Fruit fly (Drosophila melanogaster) whole organism, embryonic: ENCODE measurements around the gene Tailor.

Source experiments
- Abd-B ChIP-seq: fragments of 200-800 bp; sonication (Bioruptor generic); optimal IDR thresholded peaks from 2 replicates; lab custom pipeline; 2018; ENCODE audit warnings: missing biosample characterization, mild to moderate bottlenecking, missing genetic modification characterization, moderate library complexity
- Adf1 ChIP-seq: fragments of 200-800 bp; sonication (Bioruptor generic); IDR thresholded peaks from 2 replicates; pipeline ENCODE4 v1.3.6; 2022; ENCODE audit warnings: missing biosample characterization, missing genetic modification characterization
- Asciz ChIP-seq: fragments of 200-800 bp; sonication (Bioruptor generic); optimal IDR thresholded peaks from 2 replicates; lab custom pipeline; 2017; ENCODE audit warnings: missing biosample characterization, mild to moderate bottlenecking, missing genetic modification characterization, missing genetic modification reagents
- BEAF-32 ChIP-seq: fragments of 200-800 bp; sonication (Bioruptor generic); optimal IDR thresholded peaks from 3 replicates; lab custom pipeline; 2017; ENCODE audit warnings: missing biosample characterization, missing genetic modification characterization, mild to moderate bottlenecking, moderate library complexity, missing genetic modification reagents
- Bdp1 ChIP-seq: fragments of 200-800 bp; sonication (Bioruptor generic); optimal IDR thresholded peaks from 3 replicates; lab custom pipeline; 2016; ENCODE audit warnings: missing biosample characterization, missing genetic modification characterization
- C15 ChIP-seq: fragments of 200-800 bp; sonication (Bioruptor generic); IDR thresholded peaks from 3 replicates; pipeline ENCODE4 v1.3.6; 2022; ENCODE audit warnings: missing biosample characterization, missing genetic modification characterization
- CG10654 ChIP-seq: fragments of 200-800 bp; sonication (Bioruptor generic); optimal IDR thresholded peaks from 2 replicates; lab custom pipeline; 2016; ENCODE audit warnings: missing biosample characterization, missing genetic modification characterization
- CG10959 ChIP-seq: fragments of 200-800 bp; sonication (Bioruptor generic); IDR thresholded peaks from 2 replicates; pipeline ENCODE4 v1.3.6; 2022; ENCODE audit warnings: missing biosample characterization, missing genetic modification characterization
- CG11723 ChIP-seq: fragments of 200-800 bp; sonication (Bioruptor generic); optimal IDR thresholded peaks from 2 replicates; lab custom pipeline; 2017; ENCODE audit warnings: missing biosample characterization, mild to moderate bottlenecking, missing genetic modification characterization
- CG14860 ChIP-seq: fragments of 200-800 bp; sonication (Bioruptor generic); IDR thresholded peaks from 3 replicates; pipeline ENCODE4 v1.3.6; 2022; ENCODE audit warnings: missing biosample characterization, missing genetic modification characterization; ENCODE audit not compliant: partially characterized antibody
- CG1603 ChIP-seq: fragments of 200-800 bp; sonication (Bioruptor generic); optimal IDR thresholded peaks from 2 replicates; lab custom pipeline; 2019; ENCODE audit warnings: missing biosample characterization, mild to moderate bottlenecking, missing genetic modification characterization, moderate library complexity
- CG16863 ChIP-seq: fragments of 200-800 bp; sonication (Bioruptor generic); optimal IDR thresholded peaks from 3 replicates; lab custom pipeline; 2016; ENCODE audit warnings: missing biosample characterization, missing genetic modification characterization
- CG1832 ChIP-seq: fragments of 200-800 bp; sonication (Bioruptor generic); optimal IDR thresholded peaks from 2 replicates; lab custom pipeline; 2017; ENCODE audit warnings: missing biosample characterization, mild to moderate bottlenecking, missing genetic modification characterization, inconsistent platforms
- CG18764 ChIP-seq: fragments of 200-800 bp; sonication (Bioruptor generic); optimal IDR thresholded peaks from 3 replicates; lab custom pipeline; 2016; ENCODE audit warnings: missing biosample characterization, missing genetic modification characterization
- CG3163 ChIP-seq: fragments of 200-800 bp; sonication (Bioruptor generic); optimal IDR thresholded peaks from 3 replicates; lab custom pipeline; 2016; ENCODE audit warnings: missing biosample characterization, missing genetic modification characterization
- CG33557 ChIP-seq: fragments of 200-800 bp; sonication (Bioruptor generic); optimal IDR thresholded peaks from 2 replicates; lab custom pipeline; 2019; ENCODE audit warnings: missing biosample characterization, mild to moderate bottlenecking, missing genetic modification characterization, moderate library complexity
- CG43689 ChIP-seq: fragments of 200-800 bp; sonication (Bioruptor generic); IDR thresholded peaks from 2 replicates; pipeline ENCODE4 v1.3.6; 2022; ENCODE audit warnings: missing biosample characterization, missing genetic modification characterization
- CG7357 ChIP-seq: fragments of 200-800 bp; sonication (Bioruptor generic); IDR thresholded peaks from 3 replicates; pipeline ENCODE4 v1.3.6; 2022; ENCODE audit warnings: missing biosample characterization, missing genetic modification characterization
- CG7372 ChIP-seq: fragments of 200-800 bp; sonication (Bioruptor generic); IDR thresholded peaks from 2 replicates; pipeline ENCODE4 v1.3.6; 2022; ENCODE audit warnings: missing biosample characterization, missing genetic modification characterization
- CG7745 ChIP-seq: fragments of 200-800 bp; sonication (Bioruptor generic); optimal IDR thresholded peaks from 2 replicates; lab custom pipeline; 2018; ENCODE audit warnings: missing biosample characterization, mild to moderate bottlenecking, missing genetic modification characterization, moderate library complexity
- CG7928 ChIP-seq: fragments of 200-800 bp; sonication (Bioruptor generic); optimal IDR thresholded peaks from 2 replicates; lab custom pipeline; 2017; ENCODE audit warnings: missing biosample characterization, mild to moderate bottlenecking, missing genetic modification characterization
- CG9437 ChIP-seq: fragments of 200-800 bp; sonication (Bioruptor generic); optimal IDR thresholded peaks from 2 replicates; lab custom pipeline; 2018; ENCODE audit warnings: missing biosample characterization, mild to moderate bottlenecking, missing genetic modification characterization
- CG9609 ChIP-seq: fragments of 200-800 bp; sonication (Bioruptor generic); optimal IDR thresholded peaks from 3 replicates; lab custom pipeline; 2016; ENCODE audit warnings: missing biosample characterization, missing genetic modification characterization
- CG9797 ChIP-seq: fragments of 200-800 bp; sonication (Bioruptor generic); optimal IDR thresholded peaks from 3 replicates; lab custom pipeline; 2018; ENCODE audit warnings: missing biosample characterization, mild to moderate bottlenecking, missing genetic modification characterization
- CrebB ChIP-seq: fragments of 200-800 bp; sonication (Bioruptor generic); optimal IDR thresholded peaks from 3 replicates; lab custom pipeline; 2018; ENCODE audit warnings: missing biosample characterization, mild to moderate bottlenecking, missing genetic modification characterization
- D ChIP-seq, 2 experiments: fragments of 200-800 bp in 1 of 2; fragments of >200 bp in 1 of 2; sonication (Bioruptor generic) in 1 of 2; optimal IDR thresholded peaks; 2 replicates in 1 of 2; 3 replicates in 1 of 2; lab custom pipeline; 2017; ENCODE audit warnings: mild to moderate bottlenecking in 1 of 2, missing biosample characterization in 1 of 2, missing genetic modification characterization in 1 of 2, missing genetic modification reagents in 1 of 2
- Dek ChIP-seq: fragments of 200-800 bp; sonication (Bioruptor generic); optimal IDR thresholded peaks from 3 replicates; lab custom pipeline; 2019; ENCODE audit warnings: missing biosample characterization, mild to moderate bottlenecking, missing genetic modification characterization, moderate library complexity
- Dfd ChIP-seq, 2 experiments: fragments of >200 bp; optimal IDR thresholded peaks; 2 replicates each; lab custom pipeline; 2017; ENCODE audit warnings: missing biosample characterization in 2 of 2, missing genetic modification characterization in 2 of 2
- Dip3 ChIP-seq: fragments of 200-800 bp; sonication (Bioruptor generic); optimal IDR thresholded peaks from 3 replicates; lab custom pipeline; 2016; ENCODE audit warnings: missing biosample characterization, missing genetic modification characterization
- E2f2 ChIP-seq: fragments of 200-800 bp; sonication (Bioruptor generic); IDR thresholded peaks from 2 replicates; pipeline ENCODE4 v1.3.6; 2022; ENCODE audit warnings: missing biosample characterization, missing genetic modification characterization
- Gsc ChIP-seq: fragments of 200-800 bp; sonication (Bioruptor generic); IDR thresholded peaks from 2 replicates; pipeline ENCODE4 v1.3.6; 2022; ENCODE audit warnings: missing biosample characterization, missing genetic modification characterization
- Hmx ChIP-seq: fragments of 200-800 bp; sonication (Bioruptor generic); optimal IDR thresholded peaks from 2 replicates; lab custom pipeline; 2016; ENCODE audit warnings: missing biosample characterization, missing genetic modification characterization
- Oli ChIP-seq: fragments of 200-800 bp; sonication (Bioruptor generic); optimal IDR thresholded peaks from 2 replicates; lab custom pipeline; 2018; ENCODE audit warnings: missing biosample characterization, mild to moderate bottlenecking, missing genetic modification characterization, moderate library complexity
- Ptx1 ChIP-seq: fragments of 200-800 bp; sonication (Bioruptor generic); IDR thresholded peaks from 2 replicates; pipeline ENCODE4 v1.3.6; 2022; ENCODE audit warnings: missing biosample characterization, missing genetic modification characterization
- Taf1 ChIP-seq: fragments of 200-800 bp; sonication (Bioruptor generic); IDR thresholded peaks from 2 replicates; pipeline ENCODE4 v1.3.6; 2022; ENCODE audit warnings: missing biosample characterization, missing genetic modification characterization
- aop ChIP-seq: fragments of 200-800 bp; sonication (Bioruptor generic); IDR thresholded peaks from 2 replicates; pipeline ENCODE4 v1.3.6; 2022; ENCODE audit warnings: missing biosample characterization, missing genetic modification characterization
- chif ChIP-seq, 2 experiments: fragments of 200-800 bp; sonication (Bioruptor generic); optimal IDR thresholded peaks; 3 replicates each; lab custom pipeline; 2016; ENCODE audit warnings: missing biosample characterization in 2 of 2, missing genetic modification characterization in 2 of 2
- crol ChIP-seq: fragments of 200-800 bp; sonication (Bioruptor generic); IDR thresholded peaks from 2 replicates; pipeline ENCODE4 v1.3.6; 2022; ENCODE audit warnings: missing biosample characterization, missing genetic modification characterization
- fd96Cb ChIP-seq: fragments of 200-800 bp; sonication (Bioruptor generic); optimal IDR thresholded peaks from 2 replicates; lab custom pipeline; 2018; ENCODE audit warnings: missing biosample characterization, mild to moderate bottlenecking, missing genetic modification characterization, moderate library complexity
- fu2 ChIP-seq: fragments of 200-800 bp; sonication (Bioruptor generic); optimal IDR thresholded peaks from 2 replicates; lab custom pipeline; 2016; ENCODE audit warnings: missing biosample characterization, missing genetic modification characterization
- mirr ChIP-seq: fragments of 200-800 bp; sonication (Bioruptor generic); optimal IDR thresholded peaks from 3 replicates; lab custom pipeline; 2018; ENCODE audit warnings: missing biosample characterization, mild to moderate bottlenecking, missing genetic modification characterization
- nau ChIP-seq: fragments of 200-800 bp; sonication (Bioruptor generic); optimal IDR thresholded peaks from 3 replicates; lab custom pipeline; 2017; ENCODE audit warnings: missing biosample characterization, mild to moderate bottlenecking, missing genetic modification characterization, missing genetic modification reagents
- pzg ChIP-seq: fragments of 200-800 bp; sonication (Bioruptor generic); optimal IDR thresholded peaks from 3 replicates; lab custom pipeline; 2018; ENCODE audit warnings: missing biosample characterization, mild to moderate bottlenecking, missing genetic modification characterization, moderate library complexity
- sim ChIP-seq: fragments of 200-800 bp; sonication (Bioruptor generic); IDR thresholded peaks from 2 replicates; pipeline ENCODE4 v1.3.6; 2022; ENCODE audit warnings: missing biosample characterization, missing genetic modification characterization
- slbo ChIP-seq: fragments of 200-800 bp; sonication (Bioruptor generic); IDR thresholded peaks from 2 replicates; pipeline ENCODE4 v1.3.6; 2022; ENCODE audit warnings: missing biosample characterization, missing genetic modification characterization
- stc ChIP-seq: fragments of 200-800 bp; sonication (Bioruptor generic); IDR thresholded peaks from 2 replicates; pipeline ENCODE4 v1.3.6; 2022; ENCODE audit warnings: missing biosample characterization, missing genetic modification characterization
- tap ChIP-seq: fragments of 200-800 bp; optimal IDR thresholded peaks from 3 replicates; lab custom pipeline; 2019; ENCODE audit warnings: missing biosample characterization, mild to moderate bottlenecking, missing genetic modification characterization, moderate library complexity
- tgo ChIP-seq: fragments of 200-800 bp; sonication (Bioruptor generic); IDR thresholded peaks from 3 replicates; pipeline ENCODE4 v1.3.6; 2022; ENCODE audit warnings: missing biosample characterization, missing genetic modification characterization
- tin ChIP-seq: fragments of 200-800 bp; sonication (Bioruptor generic); optimal IDR thresholded peaks from 3 replicates; lab custom pipeline; 2016; ENCODE audit warnings: missing biosample characterization, missing genetic modification characterization
- ttk ChIP-seq: fragments of 200-800 bp; sonication (Bioruptor generic); IDR thresholded peaks from 2 replicates; pipeline ENCODE4 v2.1.2; 2022; ENCODE audit warnings: missing biosample characterization, missing genetic modification characterization
- vvl ChIP-seq: fragments of 200-800 bp; sonication (Bioruptor generic); IDR thresholded peaks from 2 replicates; pipeline ENCODE4 v1.3.6; 2022; ENCODE audit warnings: missing biosample characterization, missing genetic modification characterization

The Tailor gene

DNA sequence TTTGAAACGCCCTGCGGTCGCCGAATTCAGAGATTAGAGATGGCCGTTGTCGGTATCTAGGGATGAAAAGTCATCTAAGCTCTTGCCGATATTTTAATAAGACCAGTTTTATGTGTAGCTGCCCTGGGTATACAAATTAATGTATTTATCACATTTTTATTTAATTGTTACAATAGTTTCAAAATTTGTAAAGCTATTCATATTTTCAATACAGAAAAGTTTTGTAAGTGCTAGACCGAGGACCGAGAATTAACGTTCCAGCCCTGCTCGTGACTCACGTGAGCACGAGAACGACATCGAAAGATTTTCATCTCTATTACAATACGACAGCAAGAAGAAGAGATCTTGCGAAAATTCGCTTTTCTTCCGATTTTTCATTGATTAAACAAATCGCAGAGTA is 18.8 kb downstream of the Tailor start, which contains the start of the genes CG1105 and CG1965 (continued):
- TF ChIP-seq CrebB (tag; lab: Kevin White, UChicago) (peak; percentile 86), tin (GFP tag; lab: Kevin White, UChicago) (peak; percentile 97), BEAF-32 (GFP tag; lab: Kevin White, UChicago) (peak; percentile 100), CG1832 (no peak), CG18764 (peak; percentile 93), slbo (peak; percentile 97), sim (GFP tag; lab: Robert Waterston, UW) (peak; percentile 81), ttk (GFP tag; lab: Robert Waterston, UW) (peak; percentile 91), CG33557 (GFP tag; lab: Kevin White, UChicago) (peak; percentile 86), CG7745 (tag; lab: Kevin White, UChicago) (peak; percentile 33), CG10654 (peak; percentile 93), CG7928 (GFP tag; lab: Kevin White, UChicago) (peak; percentile 99), CG9797 (GFP tag; lab: Kevin White, UChicago) (peak; percentile 94), Oli (peak; percentile 80), nau (GFP tag; lab: Kevin White, UChicago) (peak; percentile 72), CG16863 (GFP tag; lab: Kevin White, UChicago) (peak; percentile 88), Dip3 (GFP tag; lab: Kevin White, UChicago) (peak; percentile 94), E2f2 (peak; percentile 79), tgo (GFP tag; lab: Robert Waterston, UW) (peak; percentile 93), CG7372 (peak; percentile 94), Bdp1 (GFP tag; lab: Kevin White, UChicago) (peak; percentile 85), tap (tag; lab: Kevin White, UChicago) (peak; percentile 78), mirr (GFP tag; lab: Kevin White, UChicago) (no peak), crol (peak; percentile 39; the same call in 1 of the 2 replicates), chif (GFP tag; optimal IDR thresholded peaks at IDR 0.05; lab: Kevin White, UChicago) (peak; percentile 92 to 95), stc (GFP tag; lab: Robert Waterston, UW) (peak; percentile 83), Asciz (peak; percentile 71), fu2 (GFP tag; lab: Kevin White, UChicago) (peak; percentile 94), CG1603 (tag; lab: Kevin White, UChicago) (peak; percentile 93), CG9437 (GFP tag; lab: Kevin White, UChicago) (peak; percentile 75), Abd-B (GFP tag; lab: Kevin White, UChicago) (peak; percentile 95), Ptx1 (peak; percentile 97), C15 (GFP tag; lab: Robert Waterston, UW) (peak; percentile 80), CG11723 (GFP tag; lab: Kevin White, UChicago) (peak; percentile 83), Adf1 (peak; percentile 78), D (optimal IDR thresholded peaks at IDR 0.05; lab: Kevin White, UChicago) (no peak), D (GFP tag; optimal IDR thresholded peaks at IDR 0.05; lab: Kevin White, UChicago) (peak; percentile 85), Hmx (peak; percentile 85), Gsc (GFP tag; lab: Robert Waterston, UW) (peak; percentile 86), aop (GFP tag; lab: Robert Waterston, UW) (peak; percentile 73), CG3163 (GFP tag; lab: Kevin White, UChicago) (peak; percentile 76), Dek (tag; lab: Kevin White, UChicago) (peak; percentile 87), CG43689 (GFP tag; lab: Robert Waterston, UW) (peak; percentile 74), fd96Cb (tag; lab: Kevin White, UChicago) (peak; percentile 92), pzg (peak; percentile 91), Taf1 (GFP tag; lab: Robert Waterston, UW) (peak; percentile 83), CG9609 (GFP tag; lab: Kevin White, UChicago) (peak; percentile 90), CG10959 (GFP tag; lab: Robert Waterston, UW) (peak; percentile 87), Dfd (GFP tag; optimal IDR thresholded peaks at IDR 0.05; lab: Kevin White, UChicago) (peak in 1 of 2 experiments; percentile 90), vvl (peak; percentile 94), CG14860 (GFP tag; lab: Robert Waterston, UW) (peak; percentile 99), CG7357 (GFP tag; lab: Robert Waterston, UW) (peak; percentile 83)
